Worm (Caenorhabditis elegans) whole organism, mixed stage, embryonic: Measurements from ENCODE around the gene set-22.

ENCODE experiments used
- flh-1 ChIP-seq: fragments of 200-800 bp; sonication (Bioruptor generic); optimal IDR thresholded peaks from 2 replicates; lab custom pipeline; 2018; ENCODE audit warnings: mild to moderate bottlenecking, missing genetic modification characterization, moderate library complexity, missing compliant biosample characterization
- lin-13 ChIP-seq: fragments of 150-350 bp; optimal IDR thresholded peaks from 2 replicates; lab custom pipeline; 2014; ENCODE audit warnings: missing biosample characterization, missing genetic modification characterization
- mab-5 ChIP-seq: fragments of 150-350 bp; optimal IDR thresholded peaks from 2 replicates; lab custom pipeline; 2014; ENCODE audit warnings: missing biosample characterization, missing genetic modification characterization
- nhr-2 ChIP-seq: fragments of 150-350 bp; optimal IDR thresholded peaks from 2 replicates; lab custom pipeline; 2014; ENCODE audit warnings: missing biosample characterization, missing genetic modification characterization

Gene set-22

ce11 chrV:10489998-10490397 is 53.3 kb downstream of the set-22 start, which contains the start of gene ncx-5:
ncx-5 (minus strand) TSS chrV:10490098.
- TF ChIP-seq nhr-2 (tag; lab: Kevin White, UChicago) = no peak
- no peak for TF ChIP-seq flh-1 (GFP tag; lab: Kevin White, UChicago)
- no peak for TF ChIP-seq lin-13 (tag; lab: Kevin White, UChicago)
- TF ChIP-seq mab-5 (tag; lab: Kevin White, UChicago) = no peak
- TF ChIP-seq, all 35 proteins: peak for 0
